Fruit fly (Drosophila melanogaster) whole organism, embryonic: ENCODE data around the gene MED15.

Experiments
- CG10209 ChIP-seq: fragments of 200-800 bp; sonication (Bioruptor generic); optimal IDR thresholded peaks from 3 replicates; lab custom pipeline; 2017; ENCODE audit warnings: missing biosample characterization, mild to moderate bottlenecking, missing genetic modification characterization, missing genetic modification reagents
- CG10462 ChIP-seq: fragments of 200-800 bp; sonication (Bioruptor generic); optimal IDR thresholded peaks from 2 replicates; lab custom pipeline; 2016; ENCODE audit warnings: missing biosample characterization, missing genetic modification characterization
- CG10654 ChIP-seq: fragments of 200-800 bp; sonication (Bioruptor generic); optimal IDR thresholded peaks from 2 replicates; lab custom pipeline; 2016; ENCODE audit warnings: missing biosample characterization, missing genetic modification characterization
- CG11723 ChIP-seq: fragments of 200-800 bp; sonication (Bioruptor generic); optimal IDR thresholded peaks from 2 replicates; lab custom pipeline; 2017; ENCODE audit warnings: missing biosample characterization, mild to moderate bottlenecking, missing genetic modification characterization
- CG12744 ChIP-seq: fragments of 200-800 bp; sonication (Bioruptor generic); optimal IDR thresholded peaks from 2 replicates; lab custom pipeline; 2016; ENCODE audit warnings: missing biosample characterization, missing genetic modification characterization
- CG14667 ChIP-seq: fragments of 200-800 bp; sonication (Bioruptor generic); IDR thresholded peaks from 2 replicates; pipeline ENCODE4 v1.3.6; 2022; ENCODE audit warnings: missing biosample characterization, missing genetic modification characterization
- CG15073 ChIP-seq: fragments of 200-800 bp; sonication (Bioruptor generic); optimal IDR thresholded peaks from 2 replicates; lab custom pipeline; 2016; ENCODE audit warnings: missing biosample characterization, missing genetic modification characterization
- CG15269 ChIP-seq: fragments of 200-800 bp; sonication (Bioruptor generic); optimal IDR thresholded peaks from 2 replicates; lab custom pipeline; 2018; ENCODE audit warnings: missing biosample characterization, mild to moderate bottlenecking, missing genetic modification characterization, moderate library complexity
- CG16813 ChIP-seq: fragments of 200-800 bp; sonication (Bioruptor generic); IDR thresholded peaks from 3 replicates; pipeline ENCODE4 v1.3.6; 2022; ENCODE audit warnings: missing biosample characterization, missing genetic modification characterization; ENCODE audit not compliant: partially characterized antibody
- CG18262 ChIP-seq: fragments of 200-800 bp; optimal IDR thresholded peaks from 3 replicates; lab custom pipeline; 2019; ENCODE audit warnings: missing biosample characterization, mild to moderate bottlenecking, missing genetic modification characterization, moderate library complexity
- CG2199 ChIP-seq: fragments of 200-800 bp; sonication (Bioruptor generic); IDR thresholded peaks from 3 replicates; pipeline ENCODE4 v1.3.6; 2022; ENCODE audit warnings: missing biosample characterization, missing genetic modification characterization
- CG2678 ChIP-seq: fragments of 200-800 bp; sonication (Bioruptor generic); optimal IDR thresholded peaks from 3 replicates; lab custom pipeline; 2019; ENCODE audit warnings: missing biosample characterization, mild to moderate bottlenecking, missing genetic modification characterization, moderate library complexity
- CG3407 ChIP-seq: fragments of 200-800 bp; sonication (Bioruptor generic); optimal IDR thresholded peaks from 2 replicates; lab custom pipeline; 2018; ENCODE audit warnings: missing biosample characterization, mild to moderate bottlenecking, missing genetic modification characterization
- CG5180 ChIP-seq: fragments of 200-800 bp; sonication (Bioruptor generic); optimal IDR thresholded peaks from 3 replicates; lab custom pipeline; 2017; ENCODE audit warnings: missing biosample characterization, missing genetic modification characterization, mild to moderate bottlenecking, moderate library complexity, missing genetic modification reagents
- CG6683 ChIP-seq: fragments of 200-800 bp; sonication (Bioruptor generic); optimal IDR thresholded peaks from 2 replicates; lab custom pipeline; 2017; ENCODE audit warnings: missing biosample characterization, mild to moderate bottlenecking, missing genetic modification characterization, missing genetic modification reagents
- CG7928 ChIP-seq: fragments of 200-800 bp; sonication (Bioruptor generic); optimal IDR thresholded peaks from 2 replicates; lab custom pipeline; 2017; ENCODE audit warnings: missing biosample characterization, mild to moderate bottlenecking, missing genetic modification characterization
- CG8089 ChIP-seq: fragments of 200-800 bp; sonication (Bioruptor generic); optimal IDR thresholded peaks from 3 replicates; lab custom pipeline; 2016; ENCODE audit warnings: missing biosample characterization, missing genetic modification characterization
- CkIIα-i1 ChIP-seq: fragments of 200-800 bp; sonication (Bioruptor generic); IDR thresholded peaks from 2 replicates; pipeline ENCODE4 v1.3.6; 2022; ENCODE audit warnings: missing biosample characterization, missing genetic modification characterization
- Dek ChIP-seq: fragments of 200-800 bp; sonication (Bioruptor generic); optimal IDR thresholded peaks from 3 replicates; lab custom pipeline; 2019; ENCODE audit warnings: missing biosample characterization, mild to moderate bottlenecking, missing genetic modification characterization, moderate library complexity
- Dfd ChIP-seq, 2 experiments: fragments of >200 bp; optimal IDR thresholded peaks; 2 replicates each; lab custom pipeline; 2017; ENCODE audit warnings: missing biosample characterization in 2 of 2, missing genetic modification characterization in 2 of 2
- Doc2 ChIP-seq: fragments of 200-800 bp; sonication (Bioruptor generic); IDR thresholded peaks from 2 replicates; pipeline ENCODE4 v1.3.6; 2022; ENCODE audit warnings: missing biosample characterization, missing genetic modification characterization
- HLHmδ ChIP-seq: fragments of 200-800 bp; sonication (Bioruptor generic); optimal IDR thresholded peaks from 2 replicates; lab custom pipeline; 2018; ENCODE audit warnings: missing biosample characterization, mild to moderate bottlenecking, missing genetic modification characterization, moderate library complexity
- Hey ChIP-seq: fragments of 200-800 bp; sonication (Bioruptor generic); optimal IDR thresholded peaks from 3 replicates; lab custom pipeline; 2018; ENCODE audit warnings: missing biosample characterization, mild to moderate bottlenecking, missing genetic modification characterization
- NFAT ChIP-seq: fragments of 200-800 bp; sonication (Bioruptor generic); IDR thresholded peaks from 2 replicates; pipeline ENCODE4 v1.3.6; 2022; ENCODE audit warnings: missing biosample characterization, missing genetic modification characterization
- Neu2 ChIP-seq: fragments of 200-800 bp; sonication (Bioruptor generic); optimal IDR thresholded peaks from 3 replicates; lab custom pipeline; 2016; ENCODE audit warnings: missing biosample characterization, missing genetic modification characterization, borderline replicate concordance
- Rx ChIP-seq: fragments of 200-800 bp; sonication (Bioruptor generic); IDR thresholded peaks from 2 replicates; pipeline ENCODE4 v1.3.6; 2022; ENCODE audit warnings: missing biosample characterization, missing genetic modification characterization
- Side ChIP-seq: fragments of 200-800 bp; sonication (Bioruptor generic); optimal IDR thresholded peaks from 2 replicates; lab custom pipeline; 2016; ENCODE audit warnings: missing biosample characterization, missing genetic modification characterization
- Sin3A ChIP-seq: fragments of >200 bp; optimal IDR thresholded peaks from 2 replicates; lab custom pipeline; 2018
- Sox100B ChIP-seq: fragments of 200-800 bp; sonication (Bioruptor generic); optimal IDR thresholded peaks from 3 replicates; lab custom pipeline; 2018; ENCODE audit warnings: missing biosample characterization, mild to moderate bottlenecking, missing genetic modification characterization
- Spps ChIP-seq: fragments of 200-800 bp; sonication (Bioruptor generic); optimal IDR thresholded peaks from 2 replicates; lab custom pipeline; 2018; ENCODE audit warnings: missing biosample characterization, mild to moderate bottlenecking, missing genetic modification characterization
- Sry-β ChIP-seq: fragments of 200-800 bp; sonication (Bioruptor generic); optimal IDR thresholded peaks from 2 replicates; lab custom pipeline; 2018; ENCODE audit warnings: missing biosample characterization, mild to moderate bottlenecking, missing genetic modification characterization, moderate library complexity
- Sry-δ ChIP-seq: fragments of 200-800 bp; sonication (Bioruptor generic); optimal IDR thresholded peaks from 2 replicates; lab custom pipeline; 2016; ENCODE audit warnings: missing biosample characterization, missing genetic modification characterization
- Tbp ChIP-seq: fragments of >200 bp; optimal IDR thresholded peaks from 2 replicates; lab custom pipeline; 2018; ENCODE audit warnings: missing biosample characterization, missing genetic modification characterization
- ap ChIP-seq: fragments of 200-800 bp; sonication (Bioruptor generic); IDR thresholded peaks from 2 replicates; pipeline ENCODE4 v1.3.6; 2022; ENCODE audit warnings: missing biosample characterization, missing genetic modification characterization
- ci ChIP-seq: fragments of 200-800 bp; sonication (Bioruptor generic); IDR thresholded peaks from 3 replicates; pipeline ENCODE4 v1.3.6; 2022; ENCODE audit warnings: missing biosample characterization, missing genetic modification characterization
- dan ChIP-seq: fragments of 200-800 bp; sonication (Bioruptor generic); IDR thresholded peaks from 2 replicates; pipeline ENCODE4 v1.3.6; 2022; ENCODE audit warnings: missing biosample characterization, missing genetic modification characterization
- dmrt11E ChIP-seq: fragments of 200-800 bp; sonication (Bioruptor generic); optimal IDR thresholded peaks from 3 replicates; lab custom pipeline; 2018; ENCODE audit warnings: missing biosample characterization, mild to moderate bottlenecking, missing genetic modification characterization, moderate library complexity
- dpn ChIP-seq, 2 experiments: fragments of 200-800 bp; sonication (Bioruptor generic); optimal IDR thresholded peaks; 3 replicates each; lab custom pipeline; 2016; ENCODE audit warnings: missing biosample characterization in 2 of 2, missing genetic modification characterization in 2 of 2
- hbn ChIP-seq: fragments of 200-800 bp; sonication (Bioruptor generic); IDR thresholded peaks from 2 replicates; pipeline ENCODE4 v1.3.6; 2022; ENCODE audit warnings: missing biosample characterization, missing genetic modification characterization; ENCODE audit not compliant: partially characterized antibody
- nom ChIP-seq: fragments of 200-800 bp; sonication (Bioruptor generic); optimal IDR thresholded peaks from 2 replicates; lab custom pipeline; 2017; ENCODE audit warnings: missing biosample characterization, missing genetic modification characterization, mild to moderate bottlenecking, moderate library complexity, missing genetic modification reagents
- peb ChIP-seq: fragments of 200-800 bp; sonication (Bioruptor generic); IDR thresholded peaks from 2 replicates; pipeline ENCODE4 v1.3.6; 2022; ENCODE audit warnings: missing biosample characterization, missing genetic modification characterization
- psq ChIP-seq: fragments of 200-800 bp; sonication (Bioruptor generic); optimal IDR thresholded peaks from 2 replicates; lab custom pipeline; 2017; ENCODE audit warnings: missing biosample characterization, missing genetic modification characterization
- row ChIP-seq: fragments of 200-800 bp; sonication (Bioruptor generic); IDR thresholded peaks from 3 replicates; pipeline ENCODE4 v1.3.6; 2022; ENCODE audit warnings: missing biosample characterization, missing genetic modification characterization
- sens-2 ChIP-seq: fragments of 200-800 bp; sonication (Bioruptor generic); IDR thresholded peaks from 2 replicates; pipeline ENCODE4 v1.3.6; 2022; ENCODE audit warnings: missing biosample characterization, missing genetic modification characterization
- so ChIP-seq: fragments of 200-800 bp; sonication (Bioruptor generic); IDR thresholded peaks from 3 replicates; pipeline ENCODE4 v1.3.6; 2022; ENCODE audit warnings: missing biosample characterization, missing genetic modification characterization
- sr ChIP-seq: fragments of 200-800 bp; sonication (Bioruptor generic); IDR thresholded peaks from 3 replicates; pipeline ENCODE4 v1.3.6; 2022; ENCODE audit warnings: missing biosample characterization, missing genetic modification characterization
- unc-4 ChIP-seq: fragments of 200-800 bp; sonication (Bioruptor generic); IDR thresholded peaks from 2 replicates; pipeline ENCODE4 v1.3.6; 2022; ENCODE audit warnings: missing biosample characterization, missing genetic modification characterization; ENCODE audit not compliant: partially characterized antibody
- unpg ChIP-seq: fragments of 200-800 bp; sonication (Bioruptor generic); optimal IDR thresholded peaks from 3 replicates; lab custom pipeline; 2018; ENCODE audit warnings: missing biosample characterization, mild to moderate bottlenecking, missing genetic modification characterization, moderate library complexity

The MED15 gene

dm6 chr2L:516032-516993 lies 43.5 kb downstream of the MED15 start (continued):
- TF ChIP-seq CG15073 (GFP tag; lab: Kevin White, UChicago) (peak; percentile 24), Hey (tag; lab: Kevin White, UChicago) (peak; percentile 4), CG15269 (peak; percentile 72), CG11723 (GFP tag; lab: Kevin White, UChicago) (peak; percentile 38), Neu2 (no peak), dpn (GFP tag; optimal IDR thresholded peaks at IDR 0.05; lab: Kevin White, UChicago) (peak; percentile 67 to 70), Dfd (GFP tag; optimal IDR thresholded peaks at IDR 0.05; lab: Kevin White, UChicago) (no peak), CG16813 (no peak), Spps (tag; lab: Kevin White, UChicago) (peak; percentile 70), psq (GFP tag; lab: Kevin White, UChicago) (peak; percentile 19), CG6683 (peak; percentile 70), unc-4 (no peak), sr (GFP tag; lab: Robert Waterston, UW) (no peak), sens-2 (GFP tag; lab: Robert Waterston, UW) (peak; percentile 71), CG3407 (GFP tag; lab: Kevin White, UChicago) (peak; percentile 68), CG7928 (no peak), hbn (GFP tag; lab: Robert Waterston, UW) (no peak), ci (GFP tag; lab: Robert Waterston, UW) (peak; percentile 93), Sry-δ (GFP tag; lab: Kevin White, UChicago) (peak; percentile 14), ap (GFP tag; lab: Robert Waterston, UW) (peak; percentile 64), CG14667 (peak; percentile 68; the same call in 1 of the 2 replicates), peb (GFP tag; lab: Robert Waterston, UW) (peak; percentile 64; the same call in 1 of the 2 replicates), CG2199 (GFP tag; lab: Robert Waterston, UW) (peak; percentile 64; the same call in 1 of the 3 replicates), HLHmδ (no peak), Sin3A (lab: Kevin White, UChicago) (no peak), CG18262 (tag; lab: Kevin White, UChicago) (peak; percentile 84), Sox100B (GFP tag; lab: Kevin White, UChicago) (peak; percentile 56), dan (GFP tag; lab: Robert Waterston, UW) (no peak), Rx (GFP tag; lab: Robert Waterston, UW) (peak; percentile 59), CG8089 (GFP tag; lab: Kevin White, UChicago) (peak; percentile 61), CG12744 (no peak), Tbp (GFP tag; lab: Kevin White, UChicago) (no peak), CG10462 (GFP tag; lab: Kevin White, UChicago) (peak; percentile 39), NFAT (no peak), Dek (tag; lab: Kevin White, UChicago) (peak; percentile 40), dmrt11E (tag; lab: Kevin White, UChicago) (peak; percentile 77), unpg (GFP tag; lab: Kevin White, UChicago) (peak; percentile 79), nom (GFP tag; lab: Kevin White, UChicago) (peak; percentile 39), CkIIα-i1 (GFP tag; lab: Robert Waterston, UW) (no peak), CG10209 (GFP tag; lab: Kevin White, UChicago) (peak; percentile 67), CG10654 (GFP tag; lab: Kevin White, UChicago) (peak; percentile 54), Side (GFP tag; lab: Kevin White, UChicago) (peak; percentile 59), row (GFP tag; lab: Robert Waterston, UW) (peak; percentile 88), CG2678 (peak; percentile 87), Sry-β (no peak), CG5180 (peak; percentile 63), so (GFP tag; lab: Robert Waterston, UW) (peak; percentile 61; the same call in 1 of the 3 replicates), Doc2 (GFP tag; lab: Robert Waterston, UW) (peak; percentile 45; the same call in 1 of the 2 replicates)
